Fruit fly (Drosophila melanogaster) whole organism, embryonic: Measurements from ENCODE around the gene CG42525.

Experiments
- Antp ChIP-seq: fragments of 200-800 bp; sonication (Bioruptor generic); optimal IDR thresholded peaks from 3 replicates; lab custom pipeline; 2016; ENCODE audit warnings: missing biosample characterization, missing genetic modification characterization
- CG11723 ChIP-seq: fragments of 200-800 bp; sonication (Bioruptor generic); optimal IDR thresholded peaks from 2 replicates; lab custom pipeline; 2017; ENCODE audit warnings: missing biosample characterization, mild to moderate bottlenecking, missing genetic modification characterization
- CG12219 ChIP-seq: fragments of 200-800 bp; sonication (Bioruptor generic); optimal IDR thresholded peaks from 3 replicates; lab custom pipeline; 2018; ENCODE audit warnings: missing biosample characterization, mild to moderate bottlenecking, missing genetic modification characterization
- CG14014 ChIP-seq: fragments of 200-800 bp; sonication (Bioruptor generic); IDR thresholded peaks from 2 replicates; pipeline ENCODE4 v1.3.6; 2022; ENCODE audit warnings: missing biosample characterization, missing genetic modification characterization
- CG14441 ChIP-seq: fragments of 200-800 bp; sonication (Bioruptor generic); IDR thresholded peaks from 2 replicates; pipeline ENCODE4 v1.3.6; 2022; ENCODE audit warnings: missing biosample characterization, missing genetic modification characterization
- CG15479 ChIP-seq: fragments of 200-800 bp; sonication (Bioruptor generic); optimal IDR thresholded peaks from 3 replicates; lab custom pipeline; 2019; ENCODE audit warnings: missing biosample characterization, mild to moderate bottlenecking, missing genetic modification characterization, moderate library complexity
- CG15696 ChIP-seq: fragments of 200-800 bp; sonication (Bioruptor generic); optimal IDR thresholded peaks from 2 replicates; lab custom pipeline; 2019; ENCODE audit warnings: missing biosample characterization, mild to moderate bottlenecking, missing genetic modification characterization, moderate library complexity
- CG17829 ChIP-seq: fragments of 200-800 bp; optimal IDR thresholded peaks from 2 replicates; lab custom pipeline; 2019; ENCODE audit warnings: missing biosample characterization, mild to moderate bottlenecking, missing genetic modification characterization, moderate library complexity
- CG2116 ChIP-seq: fragments of 200-800 bp; sonication (Bioruptor generic); optimal IDR thresholded peaks from 3 replicates; lab custom pipeline; 2018; ENCODE audit warnings: missing biosample characterization, mild to moderate bottlenecking, missing genetic modification characterization
- CG2889 ChIP-seq: fragments of 200-800 bp; sonication (Bioruptor generic); IDR thresholded peaks from 3 replicates; pipeline ENCODE4 v1.3.6; 2022; ENCODE audit warnings: missing biosample characterization, missing genetic modification characterization
- CG4730 ChIP-seq: fragments of 200-800 bp; sonication (Bioruptor generic); IDR thresholded peaks from 2 replicates; pipeline ENCODE4 v1.3.6; 2022; ENCODE audit warnings: missing biosample characterization, missing genetic modification characterization
- CG7271 ChIP-seq: fragments of 200-800 bp; sonication (Bioruptor generic); optimal IDR thresholded peaks from 2 replicates; lab custom pipeline; 2018; ENCODE audit warnings: missing biosample characterization, mild to moderate bottlenecking, missing genetic modification characterization, moderate library complexity
- CG7839 ChIP-seq: fragments of 200-800 bp; sonication (Bioruptor generic); optimal IDR thresholded peaks from 3 replicates; lab custom pipeline; 2018; ENCODE audit warnings: missing biosample characterization, mild to moderate bottlenecking, missing genetic modification characterization, moderate library complexity
- CG8924 ChIP-seq: fragments of 200-800 bp; optimal IDR thresholded peaks from 3 replicates; lab custom pipeline; 2019; ENCODE audit warnings: missing biosample characterization, mild to moderate bottlenecking, missing genetic modification characterization, moderate library complexity
- Chrac-16 ChIP-seq: fragments of 200-800 bp; sonication (Bioruptor generic); optimal IDR thresholded peaks from 3 replicates; lab custom pipeline; 2016; ENCODE audit warnings: missing biosample characterization, missing genetic modification characterization
- D ChIP-seq, 2 experiments: fragments of 200-800 bp in 1 of 2; fragments of >200 bp in 1 of 2; sonication (Bioruptor generic) in 1 of 2; optimal IDR thresholded peaks; 2 replicates in 1 of 2; 3 replicates in 1 of 2; lab custom pipeline; 2017; ENCODE audit warnings: mild to moderate bottlenecking in 1 of 2, missing biosample characterization in 1 of 2, missing genetic modification characterization in 1 of 2, missing genetic modification reagents in 1 of 2
- Dp ChIP-seq: fragments of 200-800 bp; sonication (Bioruptor generic); optimal IDR thresholded peaks from 2 replicates; lab custom pipeline; 2018; ENCODE audit warnings: missing biosample characterization, mild to moderate bottlenecking, missing genetic modification characterization, moderate library complexity
- Fer3 ChIP-seq: fragments of 200-800 bp; sonication (Bioruptor generic); optimal IDR thresholded peaks from 2 replicates; lab custom pipeline; 2018; ENCODE audit warnings: missing biosample characterization, mild to moderate bottlenecking, missing genetic modification characterization, moderate library complexity
- HLH3B ChIP-seq: fragments of 200-800 bp; sonication (Bioruptor generic); IDR thresholded peaks from 2 replicates; pipeline ENCODE4 v1.3.6; 2022; ENCODE audit warnings: missing biosample characterization, missing genetic modification characterization
- Sry-β ChIP-seq: fragments of 200-800 bp; sonication (Bioruptor generic); optimal IDR thresholded peaks from 2 replicates; lab custom pipeline; 2018; ENCODE audit warnings: missing biosample characterization, mild to moderate bottlenecking, missing genetic modification characterization, moderate library complexity
- Ssrp ChIP-seq: fragments of 200-800 bp; sonication (Bioruptor generic); optimal IDR thresholded peaks from 2 replicates; lab custom pipeline; 2018; ENCODE audit warnings: missing biosample characterization, mild to moderate bottlenecking, missing genetic modification characterization, moderate library complexity
- Tbp ChIP-seq: fragments of >200 bp; optimal IDR thresholded peaks from 2 replicates; lab custom pipeline; 2018; ENCODE audit warnings: missing biosample characterization, missing genetic modification characterization
- ash1 ChIP-seq: fragments of 200-800 bp; sonication (Bioruptor generic); optimal IDR thresholded peaks from 2 replicates; lab custom pipeline; 2018; ENCODE audit warnings: missing biosample characterization, mild to moderate bottlenecking, missing genetic modification characterization
- bbx ChIP-seq: fragments of 200-800 bp; sonication (Bioruptor generic); IDR thresholded peaks from 2 replicates; pipeline ENCODE4 v1.3.6; 2022; ENCODE audit warnings: missing biosample characterization, missing genetic modification characterization; ENCODE audit not compliant: partially characterized antibody
- bcd ChIP-seq: fragments of 200-800 bp; sonication (Bioruptor generic); optimal IDR thresholded peaks from 2 replicates; lab custom pipeline; 2017; ENCODE audit warnings: missing biosample characterization, mild to moderate bottlenecking, missing genetic modification characterization
- chif ChIP-seq, 2 experiments: fragments of 200-800 bp; sonication (Bioruptor generic); optimal IDR thresholded peaks; 3 replicates each; lab custom pipeline; 2016; ENCODE audit warnings: missing biosample characterization in 2 of 2, missing genetic modification characterization in 2 of 2
- cwo ChIP-seq: fragments of 200-800 bp; sonication (Bioruptor generic); optimal IDR thresholded peaks from 3 replicates; lab custom pipeline; 2017; ENCODE audit warnings: missing biosample characterization, missing genetic modification characterization, mild to moderate bottlenecking, moderate library complexity, missing genetic modification reagents
- gcm ChIP-seq: fragments of 200-800 bp; sonication (Bioruptor generic); optimal IDR thresholded peaks from 2 replicates; lab custom pipeline; 2019; ENCODE audit warnings: missing biosample characterization, mild to moderate bottlenecking, missing genetic modification characterization, moderate library complexity
- gcm2 ChIP-seq: fragments of 200-800 bp; sonication (Bioruptor generic); optimal IDR thresholded peaks from 2 replicates; lab custom pipeline; 2016; ENCODE audit warnings: missing biosample characterization, missing genetic modification characterization
- h ChIP-seq: fragments of >200 bp; optimal IDR thresholded peaks from 2 replicates; lab custom pipeline; 2017
- hkb ChIP-seq, 2 experiments: fragments of 200-800 bp in 1 of 2; fragments of >200 bp in 1 of 2; sonication (Bioruptor generic) in 1 of 2; IDR thresholded peaks in 1 of 2; optimal IDR thresholded peaks in 1 of 2; 2 replicates each; pipeline versions ENCODE4 v1.3.6 to Lab custom; 2017 to 2022; ENCODE audit warnings: missing biosample characterization in 1 of 2, missing genetic modification characterization in 1 of 2
- jigr1 ChIP-seq: fragments of 200-800 bp; sonication (Bioruptor generic); IDR thresholded peaks from 3 replicates; pipeline ENCODE4 v1.3.6; 2022; ENCODE audit warnings: missing biosample characterization, missing genetic modification characterization
- kah ChIP-seq: fragments of 200-800 bp; sonication (Bioruptor generic); optimal IDR thresholded peaks from 2 replicates; lab custom pipeline; 2018; ENCODE audit warnings: missing biosample characterization, mild to moderate bottlenecking, missing genetic modification characterization
- ken ChIP-seq: fragments of 200-800 bp; sonication (Bioruptor generic); IDR thresholded peaks from 3 replicates; pipeline ENCODE4 v1.3.6; 2022; ENCODE audit warnings: missing biosample characterization, missing genetic modification characterization
- kni ChIP-seq: fragments of 200-800 bp; sonication (Bioruptor generic); optimal IDR thresholded peaks from 3 replicates; lab custom pipeline; 2017; ENCODE audit warnings: mild to moderate bottlenecking, missing biosample characterization, missing genetic modification reagents, missing genetic modification characterization
- lab ChIP-seq: fragments of 200-800 bp; sonication (Bioruptor generic); optimal IDR thresholded peaks from 3 replicates; lab custom pipeline; 2017; ENCODE audit warnings: missing biosample characterization, missing genetic modification characterization, mild to moderate bottlenecking, moderate library complexity, missing genetic modification reagents
- nmo ChIP-seq: fragments of 200-800 bp; sonication (Bioruptor generic); optimal IDR thresholded peaks from 2 replicates; lab custom pipeline; 2018; ENCODE audit warnings: missing biosample characterization, mild to moderate bottlenecking, missing genetic modification characterization, moderate library complexity
- nom ChIP-seq: fragments of 200-800 bp; sonication (Bioruptor generic); optimal IDR thresholded peaks from 2 replicates; lab custom pipeline; 2017; ENCODE audit warnings: missing biosample characterization, missing genetic modification characterization, mild to moderate bottlenecking, moderate library complexity, missing genetic modification reagents
- onecut ChIP-seq: fragments of 200-800 bp; sonication (Bioruptor generic); IDR thresholded peaks from 2 replicates; pipeline ENCODE4 v1.3.6; 2022; ENCODE audit warnings: missing biosample characterization, missing genetic modification characterization
- otp ChIP-seq: fragments of 200-800 bp; sonication (Bioruptor generic); IDR thresholded peaks from 3 replicates; pipeline ENCODE4, ENCODE4 v1.3.6; 2022; ENCODE audit warnings: missing biosample characterization, missing genetic modification characterization
- pzg ChIP-seq: fragments of 200-800 bp; sonication (Bioruptor generic); optimal IDR thresholded peaks from 3 replicates; lab custom pipeline; 2018; ENCODE audit warnings: missing biosample characterization, mild to moderate bottlenecking, missing genetic modification characterization, moderate library complexity
- ro ChIP-seq: fragments of 200-800 bp; sonication (Bioruptor generic); IDR thresholded peaks from 2 replicates; pipeline ENCODE4 v1.3.6; 2022; ENCODE audit warnings: missing biosample characterization, missing genetic modification characterization
- ssp ChIP-seq: fragments of 200-800 bp; sonication (Bioruptor generic); IDR thresholded peaks from 2 replicates; pipeline ENCODE4 v1.3.6; 2022; ENCODE audit warnings: missing biosample characterization, missing genetic modification characterization
- stc ChIP-seq: fragments of 200-800 bp; sonication (Bioruptor generic); IDR thresholded peaks from 2 replicates; pipeline ENCODE4 v1.3.6; 2022; ENCODE audit warnings: missing biosample characterization, missing genetic modification characterization
- stwl ChIP-seq: fragments of 200-800 bp; sonication (Bioruptor generic); optimal IDR thresholded peaks from 3 replicates; lab custom pipeline; 2018; ENCODE audit warnings: missing biosample characterization, mild to moderate bottlenecking, missing genetic modification characterization, moderate library complexity
- tll ChIP-seq, 2 experiments: fragments of 200-800 bp in 1 of 2; fragments of >200 bp in 1 of 2; sonication (Bioruptor generic) in 1 of 2; optimal IDR thresholded peaks; 2 replicates each; lab custom pipeline; 2017 to 2019; ENCODE audit warnings: missing biosample characterization in 2 of 2, missing genetic modification characterization in 2 of 2, mild to moderate bottlenecking in 1 of 2, moderate library complexity in 1 of 2
- zfh1 ChIP-seq: fragments of 200-800 bp; sonication (Bioruptor generic); IDR thresholded peaks from 3 replicates; pipeline ENCODE4 v1.3.6; 2022; ENCODE audit warnings: missing biosample characterization, missing genetic modification characterization

Gene CG42525

DNA sequence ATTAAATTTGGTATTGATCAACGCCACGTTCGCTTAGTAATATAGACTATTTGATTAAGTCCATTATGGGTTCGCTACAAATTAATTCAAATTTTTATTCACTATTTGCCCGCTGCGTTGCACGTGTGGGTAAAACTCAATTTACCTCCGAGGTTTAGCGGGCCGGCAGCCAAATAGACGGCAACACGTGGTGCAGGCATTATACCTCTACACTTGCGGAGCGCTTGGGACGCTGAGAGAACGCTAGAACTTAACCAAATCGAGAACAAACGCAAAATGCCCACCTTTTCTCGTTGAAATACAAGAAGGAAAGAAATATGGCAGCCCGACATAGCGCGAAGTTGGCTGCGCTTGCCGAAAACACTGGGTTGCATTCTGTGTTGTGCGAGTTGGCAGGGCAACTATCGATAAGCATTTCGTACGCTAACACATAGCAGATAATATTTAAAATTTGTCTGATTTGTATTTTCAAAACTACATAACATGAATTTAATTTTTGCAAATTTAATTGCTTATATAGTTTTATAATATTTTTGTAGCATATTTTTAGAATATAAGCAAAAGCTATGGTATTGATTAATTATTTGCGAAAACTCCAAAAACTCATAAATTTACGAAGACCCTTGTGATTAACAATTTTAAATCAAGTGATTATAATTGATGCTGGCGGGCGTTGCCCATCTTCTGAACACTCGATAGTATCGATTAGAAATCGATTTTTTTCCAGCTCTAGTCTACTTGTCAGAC is 33.3 kb upstream of the CG42525 start, which contains the start of the genes RpL28 and eIF1 (continued):
- peak; percentile 87 for TF ChIP-seq CG14441
- peak; percentile 77 for TF ChIP-seq Ssrp (tag; lab: Kevin White, UChicago)
- TF ChIP-seq pzg (GFP tag; lab: Kevin White, UChicago) = peak; percentile 85
- no peak for TF ChIP-seq D (optimal IDR thresholded peaks at IDR 0.05; lab: Kevin White, UChicago)
- peak; percentile 90 for TF ChIP-seq D (GFP tag; optimal IDR thresholded peaks at IDR 0.05; lab: Kevin White, UChicago)
- peak; percentile 68 for TF ChIP-seq bbx (GFP tag; lab: Robert Waterston, UW)
- TF ChIP-seq CG4730 (GFP tag; lab: Robert Waterston, UW) = peak; percentile 69
- TF ChIP-seq CG7839 = peak; percentile 84
- TF ChIP-seq otp (GFP tag; lab: Robert Waterston, UW) = peak; percentile 94
- no peak for TF ChIP-seq h (lab: Kevin White, UChicago)
- peak; percentile 60 for TF ChIP-seq stwl
- TF ChIP-seq CG8924 = peak; percentile 81
- TF ChIP-seq CG2889 (GFP tag; lab: Robert Waterston, UW) = peak; percentile 61; the same call in 2 of the 3 replicates
- peak; percentile 75 for TF ChIP-seq gcm (GFP tag; lab: Kevin White, UChicago)
- peak; percentile 57; the same call in 1 of the 2 replicates for TF ChIP-seq ro (GFP tag; lab: Robert Waterston, UW)
- peak; percentile 60; the same call in 1 of the 3 replicates for TF ChIP-seq jigr1 (GFP tag; lab: Robert Waterston, UW)
- TF ChIP-seq HLH3B (GFP tag; lab: Robert Waterston, UW) = peak; percentile 82
- peak; percentile 69 for TF ChIP-seq cwo
- peak; percentile 18 for TF ChIP-seq Tbp (GFP tag; lab: Kevin White, UChicago)
- TF ChIP-seq gcm2 (GFP tag; lab: Kevin White, UChicago) = peak; percentile 90
- peak; percentile 94 for TF ChIP-seq kni (GFP tag; lab: Kevin White, UChicago)
- peak; percentile 89 for TF ChIP-seq onecut (GFP tag; lab: Robert Waterston, UW)
- TF ChIP-seq CG11723 (GFP tag; lab: Kevin White, UChicago) = peak; percentile 37
- TF ChIP-seq tll (GFP tag; optimal IDR thresholded peaks at IDR 0.05; lab: Kevin White, UChicago) = peak in 1 of 2 experiments; percentile 42
- TF ChIP-seq CG15696 (tag; lab: Kevin White, UChicago) = peak; percentile 62
- TF ChIP-seq zfh1 (GFP tag; lab: Robert Waterston, UW) = peak; percentile 93
- peak; percentile 60 for TF ChIP-seq Dp
- TF ChIP-seq hkb (optimal IDR thresholded peaks at IDR 0.05; lab: Kevin White, UChicago) = no peak
- TF ChIP-seq hkb (GFP tag; IDR thresholded peaks at IDR 0.05; lab: Robert Waterston, UW) = peak; percentile 80
- TF ChIP-seq stc (GFP tag; lab: Robert Waterston, UW) = peak; percentile 79
- peak; percentile 90 for TF ChIP-seq Fer3 (tag; lab: Kevin White, UChicago)
- TF ChIP-seq Sry-β = peak; percentile 66
- TF ChIP-seq nmo (GFP tag; lab: Kevin White, UChicago) = peak; percentile 90
- peak; percentile 87 for TF ChIP-seq Antp (GFP tag; lab: Kevin White, UChicago)
- TF ChIP-seq bcd (GFP tag; lab: Kevin White, UChicago) = peak; percentile 97
- peak; percentile 85 for TF ChIP-seq CG17829
- peak; percentile 87 for TF ChIP-seq CG12219 (GFP tag; lab: Kevin White, UChicago)
- peak; percentile 88 for TF ChIP-seq kah
- TF ChIP-seq lab (GFP tag; lab: Kevin White, UChicago) = peak; percentile 60
- peak; percentile 49 for TF ChIP-seq CG15479 (GFP tag; lab: Kevin White, UChicago)
- TF ChIP-seq ash1 (GFP tag; lab: Kevin White, UChicago) = peak; percentile 96
- TF ChIP-seq CG7271 (tag; lab: Kevin White, UChicago) = peak; percentile 95
- TF ChIP-seq CG2116 (GFP tag; lab: Kevin White, UChicago) = peak; percentile 100
- peak; percentile 89 for TF ChIP-seq ken (GFP tag; lab: Robert Waterston, UW)
- TF ChIP-seq Chrac-16 (GFP tag; lab: Kevin White, UChicago) = peak; percentile 80
- peak; percentile 79 for TF ChIP-seq ssp (GFP tag; lab: Robert Waterston, UW)
- peak; percentile 86 for TF ChIP-seq nom (GFP tag; lab: Kevin White, UChicago)
- TF ChIP-seq chif (GFP tag; optimal IDR thresholded peaks at IDR 0.05; lab: Kevin White, UChicago) = peak; percentile 84 to 91
- peak; percentile 73 for TF ChIP-seq CG14014 (GFP tag; lab: Robert Waterston, UW)
